Fruit fly (Drosophila melanogaster) whole organism, embryonic: Measurements from ENCODE around the gene kat-60L1.

Source experiments
- Antp ChIP-seq: fragments of 200-800 bp; sonication (Bioruptor generic); optimal IDR thresholded peaks from 3 replicates; lab custom pipeline; 2016; ENCODE audit warnings: missing biosample characterization, missing genetic modification characterization
- Atf-2 ChIP-seq: fragments of 200-800 bp; sonication (Bioruptor generic); optimal IDR thresholded peaks from 2 replicates; lab custom pipeline; 2016; ENCODE audit warnings: missing biosample characterization, missing genetic modification characterization
- CG10366 ChIP-seq: fragments of 200-800 bp; sonication (Bioruptor generic); IDR thresholded peaks from 2 replicates; pipeline ENCODE4 v1.3.6; 2022; ENCODE audit warnings: missing biosample characterization, missing genetic modification characterization
- CG11398 ChIP-seq: fragments of 200-800 bp; sonication (Bioruptor generic); optimal IDR thresholded peaks from 2 replicates; lab custom pipeline; 2016; ENCODE audit warnings: missing biosample characterization, missing genetic modification characterization
- CG11696 ChIP-seq: fragments of 200-800 bp; sonication (Bioruptor generic); IDR thresholded peaks from 2 replicates; pipeline ENCODE4 v1.3.6; 2022; ENCODE audit warnings: missing biosample characterization, missing genetic modification characterization
- CG12391 ChIP-seq: fragments of 200-800 bp; sonication (Bioruptor generic); optimal IDR thresholded peaks from 3 replicates; lab custom pipeline; 2018; ENCODE audit warnings: missing biosample characterization, mild to moderate bottlenecking, missing genetic modification characterization, moderate library complexity
- CG14860 ChIP-seq: fragments of 200-800 bp; sonication (Bioruptor generic); IDR thresholded peaks from 3 replicates; pipeline ENCODE4 v1.3.6; 2022; ENCODE audit warnings: missing biosample characterization, missing genetic modification characterization; ENCODE audit not compliant: partially characterized antibody
- CG16863 ChIP-seq: fragments of 200-800 bp; sonication (Bioruptor generic); optimal IDR thresholded peaks from 3 replicates; lab custom pipeline; 2016; ENCODE audit warnings: missing biosample characterization, missing genetic modification characterization
- CG18262 ChIP-seq: fragments of 200-800 bp; optimal IDR thresholded peaks from 3 replicates; lab custom pipeline; 2019; ENCODE audit warnings: missing biosample characterization, mild to moderate bottlenecking, missing genetic modification characterization, moderate library complexity
- CG18476 ChIP-seq: fragments of 200-800 bp; sonication (Bioruptor generic); optimal IDR thresholded peaks from 2 replicates; lab custom pipeline; 2016; ENCODE audit warnings: missing biosample characterization, mild to moderate bottlenecking, missing genetic modification characterization
- CG4328 ChIP-seq: fragments of 200-800 bp; sonication (Bioruptor generic); optimal IDR thresholded peaks from 3 replicates; lab custom pipeline; 2017; ENCODE audit warnings: missing biosample characterization, missing genetic modification reagents, missing genetic modification characterization
- CG4404 ChIP-seq: fragments of 200-800 bp; sonication (Bioruptor generic); IDR thresholded peaks from 2 replicates; pipeline ENCODE4 v1.3.6; 2022; ENCODE audit warnings: missing biosample characterization, missing genetic modification characterization
- CG4820 ChIP-seq: fragments of 200-800 bp; sonication (Bioruptor generic); optimal IDR thresholded peaks from 3 replicates; lab custom pipeline; 2016; ENCODE audit warnings: missing biosample characterization, missing genetic modification characterization
- CG6854 ChIP-seq: fragments of 200-800 bp; sonication (Bioruptor generic); optimal IDR thresholded peaks from 3 replicates; lab custom pipeline; 2017; ENCODE audit warnings: missing biosample characterization, mild to moderate bottlenecking, missing genetic modification characterization
- CG7928 ChIP-seq: fragments of 200-800 bp; sonication (Bioruptor generic); optimal IDR thresholded peaks from 2 replicates; lab custom pipeline; 2017; ENCODE audit warnings: missing biosample characterization, mild to moderate bottlenecking, missing genetic modification characterization
- CG8281 ChIP-seq: fragments of 200-800 bp; sonication (Bioruptor generic); optimal IDR thresholded peaks from 2 replicates; lab custom pipeline; 2018; ENCODE audit warnings: missing biosample characterization, mild to moderate bottlenecking, missing genetic modification characterization, moderate library complexity
- CTCF ChIP-seq: fragments of 200-800 bp; sonication (Bioruptor generic); optimal IDR thresholded peaks from 2 replicates; lab custom pipeline; 2017; ENCODE audit warnings: missing biosample characterization, mild to moderate bottlenecking, missing genetic modification characterization, moderate library complexity
- CkIIα-i1 ChIP-seq: fragments of 200-800 bp; sonication (Bioruptor generic); IDR thresholded peaks from 2 replicates; pipeline ENCODE4 v1.3.6; 2022; ENCODE audit warnings: missing biosample characterization, missing genetic modification characterization
- Dek ChIP-seq: fragments of 200-800 bp; sonication (Bioruptor generic); optimal IDR thresholded peaks from 3 replicates; lab custom pipeline; 2019; ENCODE audit warnings: missing biosample characterization, mild to moderate bottlenecking, missing genetic modification characterization, moderate library complexity
- Dfd ChIP-seq, 2 experiments: fragments of >200 bp; optimal IDR thresholded peaks; 2 replicates each; lab custom pipeline; 2017; ENCODE audit warnings: missing biosample characterization in 2 of 2, missing genetic modification characterization in 2 of 2
- Dp ChIP-seq: fragments of 200-800 bp; sonication (Bioruptor generic); optimal IDR thresholded peaks from 2 replicates; lab custom pipeline; 2018; ENCODE audit warnings: missing biosample characterization, mild to moderate bottlenecking, missing genetic modification characterization, moderate library complexity
- Ets65A ChIP-seq: fragments of 200-800 bp; sonication (Bioruptor generic); peaks from one replicate; lab custom pipeline; 2016; ENCODE audit warnings: missing biosample characterization, missing genetic modification characterization
- HLH54F ChIP-seq: fragments of 200-800 bp; sonication (Bioruptor generic); optimal IDR thresholded peaks from 3 replicates; lab custom pipeline; 2016; ENCODE audit warnings: missing biosample characterization, missing genetic modification characterization
- HLHmδ ChIP-seq: fragments of 200-800 bp; sonication (Bioruptor generic); optimal IDR thresholded peaks from 2 replicates; lab custom pipeline; 2018; ENCODE audit warnings: missing biosample characterization, mild to moderate bottlenecking, missing genetic modification characterization, moderate library complexity
- Hmx ChIP-seq: fragments of 200-800 bp; sonication (Bioruptor generic); optimal IDR thresholded peaks from 2 replicates; lab custom pipeline; 2016; ENCODE audit warnings: missing biosample characterization, missing genetic modification characterization
- MBD-R2 ChIP-seq: fragments of 200-800 bp; sonication (Bioruptor generic); IDR thresholded peaks from 2 replicates; pipeline ENCODE4 v1.3.6; 2022; ENCODE audit warnings: missing biosample characterization, missing genetic modification characterization
- Nf-YC ChIP-seq: fragments of 200-800 bp; optimal IDR thresholded peaks from 3 replicates; lab custom pipeline; 2019; ENCODE audit warnings: missing biosample characterization, mild to moderate bottlenecking, missing genetic modification characterization, moderate library complexity
- Pdp1 ChIP-seq, 2 experiments: fragments of 200-800 bp; sonication (Bioruptor generic); optimal IDR thresholded peaks; 3 replicates each; lab custom pipeline; 2016; ENCODE audit warnings: missing biosample characterization in 2 of 2, missing genetic modification characterization in 2 of 2, mild to moderate bottlenecking in 1 of 2, moderate library complexity in 1 of 2
- TFAM ChIP-seq: fragments of 200-800 bp; sonication (Bioruptor generic); optimal IDR thresholded peaks from 2 replicates; lab custom pipeline; 2017; ENCODE audit warnings: missing biosample characterization, missing genetic modification characterization, inconsistent platforms
- Trl ChIP-seq, 3 experiments: fragments of >200 bp in 2 of 3; fragments of 200-800 bp in 1 of 3; sonication (Bioruptor generic) in 1 of 3; optimal IDR thresholded peaks; 2 replicates in 1 of 3; 3 replicates in 2 of 3; lab custom pipeline; 2016 to 2017; ENCODE audit warnings: missing biosample characterization in 1 of 3, missing genetic modification characterization in 1 of 3
- Xrp1 ChIP-seq: fragments of 200-800 bp; sonication (Bioruptor generic); IDR thresholded peaks from 2 replicates; pipeline ENCODE4 v1.3.6; 2022; ENCODE audit warnings: missing biosample characterization, missing genetic modification characterization
- bbx ChIP-seq: fragments of 200-800 bp; sonication (Bioruptor generic); IDR thresholded peaks from 2 replicates; pipeline ENCODE4 v1.3.6; 2022; ENCODE audit warnings: missing biosample characterization, missing genetic modification characterization; ENCODE audit not compliant: partially characterized antibody
- chinmo ChIP-seq: fragments of 200-800 bp; sonication (Bioruptor generic); IDR thresholded peaks from 4 replicates; pipeline ENCODE4 v1.3.6; 2022; ENCODE audit warnings: missing biosample characterization, missing genetic modification characterization; ENCODE audit not compliant: partially characterized antibody
- danr ChIP-seq: fragments of 200-800 bp; sonication (Bioruptor generic); IDR thresholded peaks from 2 replicates; pipeline ENCODE4 v1.3.6; 2022; ENCODE audit warnings: missing biosample characterization, missing genetic modification characterization
- ftz-f1 ChIP-seq: fragments of 200-800 bp; sonication (Bioruptor generic); optimal IDR thresholded peaks from 2 replicates; lab custom pipeline; 2016; ENCODE audit warnings: missing biosample characterization, missing genetic modification characterization
- gem ChIP-seq: fragments of 200-800 bp; sonication (Bioruptor generic); optimal IDR thresholded peaks from 2 replicates; lab custom pipeline; 2019; ENCODE audit warnings: missing biosample characterization, mild to moderate bottlenecking, missing genetic modification characterization, moderate library complexity
- gfzf ChIP-seq: fragments of 200-800 bp; sonication (Bioruptor generic); optimal IDR thresholded peaks from 2 replicates; lab custom pipeline; 2016; ENCODE audit warnings: missing biosample characterization, mild to moderate bottlenecking, missing genetic modification characterization, moderate library complexity
- her ChIP-seq: fragments of 200-800 bp; sonication (Bioruptor generic); optimal IDR thresholded peaks from 2 replicates; lab custom pipeline; 2016; ENCODE audit warnings: missing biosample characterization, missing genetic modification characterization
- jumu ChIP-seq: fragments of 200-800 bp; sonication (Bioruptor generic); optimal IDR thresholded peaks from 3 replicates; lab custom pipeline; 2016; ENCODE audit warnings: missing biosample characterization, missing genetic modification characterization
- kni ChIP-seq: fragments of 200-800 bp; sonication (Bioruptor generic); optimal IDR thresholded peaks from 3 replicates; lab custom pipeline; 2017; ENCODE audit warnings: mild to moderate bottlenecking, missing biosample characterization, missing genetic modification reagents, missing genetic modification characterization
- nom ChIP-seq: fragments of 200-800 bp; sonication (Bioruptor generic); optimal IDR thresholded peaks from 2 replicates; lab custom pipeline; 2017; ENCODE audit warnings: missing biosample characterization, missing genetic modification characterization, mild to moderate bottlenecking, moderate library complexity, missing genetic modification reagents
- pita ChIP-seq: fragments of 200-800 bp; sonication (Bioruptor generic); optimal IDR thresholded peaks from 2 replicates; lab custom pipeline; 2017; ENCODE audit warnings: missing biosample characterization, mild to moderate bottlenecking, missing genetic modification characterization
- psq ChIP-seq: fragments of 200-800 bp; sonication (Bioruptor generic); optimal IDR thresholded peaks from 2 replicates; lab custom pipeline; 2017; ENCODE audit warnings: missing biosample characterization, missing genetic modification characterization
- scrt ChIP-seq: fragments of 200-800 bp; sonication (Bioruptor generic); optimal IDR thresholded peaks from 2 replicates; lab custom pipeline; 2018; ENCODE audit warnings: missing biosample characterization, mild to moderate bottlenecking, missing genetic modification characterization, moderate library complexity
- slbo ChIP-seq: fragments of 200-800 bp; sonication (Bioruptor generic); IDR thresholded peaks from 2 replicates; pipeline ENCODE4 v1.3.6; 2022; ENCODE audit warnings: missing biosample characterization, missing genetic modification characterization
- slp2 ChIP-seq: fragments of 200-800 bp; sonication (Bioruptor generic); optimal IDR thresholded peaks from 2 replicates; lab custom pipeline; 2016; ENCODE audit warnings: missing biosample characterization, missing genetic modification characterization
- stwl ChIP-seq: fragments of 200-800 bp; sonication (Bioruptor generic); optimal IDR thresholded peaks from 3 replicates; lab custom pipeline; 2018; ENCODE audit warnings: missing biosample characterization, mild to moderate bottlenecking, missing genetic modification characterization, moderate library complexity
- unc-4 ChIP-seq: fragments of 200-800 bp; sonication (Bioruptor generic); IDR thresholded peaks from 2 replicates; pipeline ENCODE4 v1.3.6; 2022; ENCODE audit warnings: missing biosample characterization, missing genetic modification characterization; ENCODE audit not compliant: partially characterized antibody
- wek ChIP-seq: fragments of 200-800 bp; sonication (Bioruptor generic); optimal IDR thresholded peaks from 3 replicates; lab custom pipeline; 2018; ENCODE audit warnings: missing biosample characterization, mild to moderate bottlenecking, missing genetic modification characterization, moderate library complexity
- zen ChIP-seq: fragments of 200-800 bp; sonication (Bioruptor generic); optimal IDR thresholded peaks from 3 replicates; lab custom pipeline; 2018; ENCODE audit warnings: missing biosample characterization, mild to moderate bottlenecking, missing genetic modification characterization, moderate library complexity

The kat-60L1 gene

dm6 chr3R:5781462-5781861 lies at the start of gene kat-60L1:
Gene kat-60L1 (plus strand): TSS chr3R:5781762.
- TF ChIP-seq unc-4 (GFP tag; lab: Robert Waterston, UW) (peak; percentile 14; the same call in 1 of the 2 replicates), Ets65A (GFP tag; lab: Kevin White, UChicago) (peak; percentile 72), Trl (optimal IDR thresholded peaks at IDR 0.05; lab: Kevin White, UChicago) (peak in 1 of 2 experiments; percentile 34), Trl (GFP tag; optimal IDR thresholded peaks at IDR 0.05; lab: Kevin White, UChicago) (no peak), slbo (no peak), Pdp1 (GFP tag; optimal IDR thresholded peaks at IDR 0.05; lab: Kevin White, UChicago) (peak in 1 of 2 experiments; percentile 67), scrt (GFP tag; lab: Kevin White, UChicago) (peak; percentile 30), bbx (GFP tag; lab: Robert Waterston, UW) (no peak)

DNA sequence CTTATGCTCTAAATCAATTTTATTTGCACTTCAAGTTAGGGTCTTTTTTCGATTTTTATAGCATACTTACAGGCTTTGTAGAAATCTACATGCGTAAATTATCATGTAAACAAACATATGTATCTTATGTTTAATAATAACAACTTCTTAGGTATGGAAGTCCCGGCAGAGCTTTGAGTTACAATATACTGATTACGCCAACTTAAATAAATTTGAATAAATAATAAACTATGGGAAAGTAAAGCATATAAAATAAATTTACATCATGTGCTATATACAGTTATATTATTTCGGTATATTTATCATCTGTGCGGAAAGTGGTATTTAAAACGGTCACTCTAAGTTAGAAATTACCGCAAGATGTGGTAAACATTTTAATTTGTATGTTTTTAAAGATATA lies 48.4 kb upstream of the kat-60L1 start, which contains the start of gene CG1239:
Gene CG1239, plus strand, starts transcription at position 333 of the 400 bp plus-strand sequence.
- no peak for TF ChIP-seq chinmo (GFP tag; lab: Robert Waterston, UW)
- TF ChIP-seq MBD-R2 (GFP tag; lab: Robert Waterston, UW) = peak; percentile 50; the same call in 1 of the 2 replicates
- TF ChIP-seq Nf-YC (tag; lab: Kevin White, UChicago) = no peak
- no peak for TF ChIP-seq CG4328 (GFP tag; lab: Kevin White, UChicago)
- no peak for TF ChIP-seq gem (tag; lab: Kevin White, UChicago)
- TF ChIP-seq CkIIα-i1 (GFP tag; lab: Robert Waterston, UW) = no peak
- no peak for TF ChIP-seq HLHmδ (GFP tag; lab: Kevin White, UChicago)
- TF ChIP-seq Dek = no peak
- no peak for TF ChIP-seq CG18476 (GFP tag; lab: Kevin White, UChicago)
- TF ChIP-seq stwl (tag; lab: Kevin White, UChicago) = peak; percentile 34
- TF ChIP-seq CG14860 = no peak
- TF ChIP-seq CG11696 (GFP tag; lab: Robert Waterston, UW) = no peak
- TF ChIP-seq Dfd (GFP tag; optimal IDR thresholded peaks at IDR 0.05; lab: Kevin White, UChicago) = no peak
- no peak for TF ChIP-seq psq (GFP tag; lab: Kevin White, UChicago)
- TF ChIP-seq CG16863 (GFP tag; lab: Kevin White, UChicago) = no peak
- TF ChIP-seq Xrp1 (GFP tag; lab: Robert Waterston, UW) = no peak
- TF ChIP-seq zen (tag; lab: Kevin White, UChicago) = peak; percentile 48
- no peak for TF ChIP-seq CG12391 (tag; lab: Kevin White, UChicago)
- TF ChIP-seq Atf-2 (GFP tag; lab: Kevin White, UChicago) = no peak
- no peak for TF ChIP-seq CG10366
- TF ChIP-seq kni (GFP tag; lab: Kevin White, UChicago) = no peak
- TF ChIP-seq Antp (GFP tag; lab: Kevin White, UChicago) = no peak
- no peak for TF ChIP-seq wek
- TF ChIP-seq nom (GFP tag; lab: Kevin White, UChicago) = no peak
- TF ChIP-seq pita (GFP tag; lab: Kevin White, UChicago) = peak; percentile 18
- TF ChIP-seq TFAM (GFP tag; lab: Kevin White, UChicago) = no peak
- TF ChIP-seq CG6854 (GFP tag; lab: Kevin White, UChicago) = no peak
- TF ChIP-seq HLH54F (GFP tag; lab: Kevin White, UChicago) = no peak
- no peak for TF ChIP-seq CG4404 (GFP tag; lab: Robert Waterston, UW)
- no peak for TF ChIP-seq CG7928 (GFP tag; lab: Kevin White, UChicago)
- TF ChIP-seq CG11398 (GFP tag; lab: Kevin White, UChicago) = no peak
- TF ChIP-seq CG4820 = no peak
- no peak for TF ChIP-seq CG18262 (tag; lab: Kevin White, UChicago)
- peak; percentile 60 for TF ChIP-seq gfzf (GFP tag; lab: Kevin White, UChicago)
- TF ChIP-seq CTCF (GFP tag; lab: Kevin White, UChicago) = peak; percentile 73
- TF ChIP-seq her (GFP tag; lab: Kevin White, UChicago) = no peak
- TF ChIP-seq ftz-f1 = no peak
- no peak for TF ChIP-seq danr (GFP tag; lab: Robert Waterston, UW)
- no peak for TF ChIP-seq CG8281 (tag; lab: Kevin White, UChicago)
- TF ChIP-seq jumu (GFP tag; lab: Kevin White, UChicago) = no peak
- TF ChIP-seq Hmx (GFP tag; lab: Kevin White, UChicago) = no peak
- peak; percentile 39 for TF ChIP-seq Dp
- TF ChIP-seq slp2 (GFP tag; lab: Kevin White, UChicago) = no peak
